Worm (Caenorhabditis elegans): ENCODE data around the gene Y22D7AR.14.

The Y22D7AR.14 gene

ce11 chrIII:1713991-1714611, 24.3 kb upstream of the Y22D7AR.14 start:
- TF ChIP-seq ztf-4 (tag; optimal IDR thresholded peaks at IDR 0.05) (no peak), fos-1 (tag; optimal IDR thresholded peaks at IDR 0.05) (no peak), nhr-12 (tag; optimal IDR thresholded peaks at IDR 0.05) (no peak), lsy-2 (tag; optimal IDR thresholded peaks at IDR 0.05) (no peak), peb-1 (tag; optimal IDR thresholded peaks at IDR 0.05) (no peak), ama-1 (optimal IDR thresholded peaks at IDR 0.05) (no peak), sem-4 (tag; optimal IDR thresholded peaks at IDR 0.05) (no peak), nhr-6 (tag; optimal IDR thresholded peaks at IDR 0.05) (no peak), lin-39 (tag; optimal IDR thresholded peaks at IDR 0.05) (no peak), nhr-23 (tag; optimal IDR thresholded peaks at IDR 0.05) (no peak), unc-39 (tag; optimal IDR thresholded peaks at IDR 0.05) (no peak), ZK546.5 (tag; optimal IDR thresholded peaks at IDR 0.05) (no peak)

- TF ChIP-seq crh-2 (tag; optimal IDR thresholded peaks at IDR 0.05) = no peak
- TF ChIP-seq unc-39 (tag; optimal IDR thresholded peaks at IDR 0.05) = no peak
- TF ChIP-seq Y55F3AM.14 (GFP tag; optimal IDR thresholded peaks at IDR 0.05) = no peak
- no peak for TF ChIP-seq lin-39 (tag; optimal IDR thresholded peaks at IDR 0.05)
- no peak for TF ChIP-seq lsy-2 (tag; optimal IDR thresholded peaks at IDR 0.05)
- TF ChIP-seq ztf-11 (tag; optimal IDR thresholded peaks at IDR 0.05) = no peak
- no peak for TF ChIP-seq sma-3 (GFP tag; optimal IDR thresholded peaks at IDR 0.05)
- no peak for TF ChIP-seq dmd-4 (tag; optimal IDR thresholded peaks at IDR 0.05)
- no peak for TF ChIP-seq nhr-12 (tag; optimal IDR thresholded peaks at IDR 0.05)
- TF ChIP-seq mbf-1 (tag; optimal IDR thresholded peaks at IDR 0.05) = no peak
- no peak for TF ChIP-seq elt-3 (tag; optimal IDR thresholded peaks at IDR 0.05)
- TF ChIP-seq gmeb-1 (tag; optimal IDR thresholded peaks at IDR 0.05) = no peak
- TF ChIP-seq ceh-82 (tag; optimal IDR thresholded peaks at IDR 0.05) = no peak
Observed at ce11 chrIII:1705799-1706198, 16.0 kb upstream of the Y22D7AR.14 start, which contains the start of the genes fbxa-13 and Y22D7AR.2. fbxa-13 (minus strand) TSS chrIII:1705899. Y22D7AR.2 (plus strand) TSS chrIII:1705946.

- TF ChIP-seq unc-39 (tag; optimal IDR thresholded peaks at IDR 0.05) (no peak), nhr-77 (tag; optimal IDR thresholded peaks at IDR 0.05) (no peak), C34F6.9 (tag; optimal IDR thresholded peaks at IDR 0.05) (no peak), lin-13 (GFP tag; optimal IDR thresholded peaks at IDR 0.05) (no peak), skn-1 (tag; optimal IDR thresholded peaks at IDR 0.05) (no peak), ceh-16 (tag; optimal IDR thresholded peaks at IDR 0.05) (no peak), nhr-237 (tag; optimal IDR thresholded peaks at IDR 0.05) (no peak), gmeb-1 (tag; optimal IDR thresholded peaks at IDR 0.05) (no peak), crh-2 (tag; optimal IDR thresholded peaks at IDR 0.05) (no peak), mab-5 (tag; optimal IDR thresholded peaks at IDR 0.05) (no peak)
Observed at ce11 chrIII:1705331-1705730, 15.5 kb upstream of the Y22D7AR.14 start.

ce11 chrIII:1704020-1704419, 14.2 kb upstream of the Y22D7AR.14 start:
- TF ChIP-seq peb-1 (tag; optimal IDR thresholded peaks at IDR 0.05) = no peak
- TF ChIP-seq lin-13 (GFP tag; optimal IDR thresholded peaks at IDR 0.05) = no peak
- TF ChIP-seq skn-1 (tag; optimal IDR thresholded peaks at IDR 0.05) = no peak
- no peak for TF ChIP-seq elt-1 (tag; optimal IDR thresholded peaks at IDR 0.05)
- no peak for TF ChIP-seq aly-2 (tag; optimal IDR thresholded peaks at IDR 0.05)
- no peak for TF ChIP-seq nhr-10 (tag; optimal IDR thresholded peaks at IDR 0.05)
- TF ChIP-seq nhr-6 (tag; optimal IDR thresholded peaks at IDR 0.05) = no peak
- TF ChIP-seq ama-1 (optimal IDR thresholded peaks at IDR 0.05) = no peak

ce11 chrIII:1702337-1702736, 12.5 kb upstream of the Y22D7AR.14 start, which contains the start of gene spex-3:
spex-3 (minus strand) TSS chrIII:1702437.
- TF ChIP-seq ceh-82 (tag; optimal IDR thresholded peaks at IDR 0.05) (no peak), F13H6.1 (tag; optimal IDR thresholded peaks at IDR 0.05) (no peak), skn-1 (tag; optimal IDR thresholded peaks at IDR 0.05) (no peak), mab-5 (tag; optimal IDR thresholded peaks at IDR 0.05) (no peak), nhr-25 (tag; optimal IDR thresholded peaks at IDR 0.05) (no peak), nhr-23 (tag; optimal IDR thresholded peaks at IDR 0.05) (no peak), gmeb-1 (tag; optimal IDR thresholded peaks at IDR 0.05) (no peak), peb-1 (tag; optimal IDR thresholded peaks at IDR 0.05) (no peak), C34F6.9 (tag; optimal IDR thresholded peaks at IDR 0.05) (no peak), nhr-129 (tag; optimal IDR thresholded peaks at IDR 0.05) (no peak), lin-11 (tag; optimal IDR thresholded peaks at IDR 0.05) (no peak), sem-4 (tag; optimal IDR thresholded peaks at IDR 0.05) (no peak), nhr-11 (tag; optimal IDR thresholded peaks at IDR 0.05) (no peak), zag-1 (tag; optimal IDR thresholded peaks at IDR 0.05) (no peak), mbf-1 (tag; optimal IDR thresholded peaks at IDR 0.05) (no peak)

Data from whole organism, L2 larva.